Worm (Caenorhabditis elegans): Measurements from ENCODE around the gene icd-1.

Gene icd-1

DNA sequence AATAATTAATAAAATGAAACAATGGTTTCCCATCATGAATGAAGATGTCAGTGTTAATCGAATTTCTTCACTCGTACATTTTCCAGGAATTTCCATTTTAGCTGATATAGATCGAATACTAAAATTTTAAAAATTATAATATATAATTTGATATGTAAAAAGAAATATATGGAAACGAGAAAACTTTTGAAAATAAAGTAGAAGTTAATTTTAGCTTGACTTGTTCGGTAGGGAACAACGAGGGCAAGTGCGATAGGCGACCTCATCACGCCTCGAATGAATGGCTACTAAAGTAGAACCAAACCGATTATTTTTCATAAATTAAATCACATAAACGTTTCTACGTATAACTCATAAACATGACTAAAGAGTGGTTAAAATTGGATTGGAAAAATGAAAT, 10.1 kb downstream of the icd-1 start, which contains the start of gene sra-31:
TSS of gene sra-31 (minus strand) at position 101 of the 400 bp plus-strand sequence.
- TF ChIP-seq tbp1 (GFP tag; optimal IDR thresholded peaks at IDR 0.05), result no peak
- no peak for TF ChIP-seq repo-1 (tag; optimal IDR thresholded peaks at IDR 0.05)
- no peak for TF ChIP-seq attf-6 (GFP tag; IDR thresholded peaks at IDR 0.05)
- no peak for TF ChIP-seq hmg-20 (GFP tag; IDR thresholded peaks at IDR 0.05)
- no peak for TF ChIP-seq rcor-1 (GFP tag; IDR thresholded peaks at IDR 0.05)
- no peak for TF ChIP-seq C06A6.2 (GFP tag; conservative IDR thresholded peaks at IDR 0.05)
- TF ChIP-seq sdz-38 (tag; optimal IDR thresholded peaks at IDR 0.05), result no peak
- TF ChIP-seq ztf-18 (tag; optimal IDR thresholded peaks at IDR 0.05), result no peak
- TF ChIP-seq ztf-28 (GFP tag; IDR thresholded peaks at IDR 0.05), result no peak
- TF ChIP-seq tlf-1 (GFP tag; optimal IDR thresholded peaks at IDR 0.05), result no peak
- no peak for TF ChIP-seq snpc-1.3 (tag; optimal IDR thresholded peaks at IDR 0.05; ENCODE audit: insufficient read depth)

DNA sequence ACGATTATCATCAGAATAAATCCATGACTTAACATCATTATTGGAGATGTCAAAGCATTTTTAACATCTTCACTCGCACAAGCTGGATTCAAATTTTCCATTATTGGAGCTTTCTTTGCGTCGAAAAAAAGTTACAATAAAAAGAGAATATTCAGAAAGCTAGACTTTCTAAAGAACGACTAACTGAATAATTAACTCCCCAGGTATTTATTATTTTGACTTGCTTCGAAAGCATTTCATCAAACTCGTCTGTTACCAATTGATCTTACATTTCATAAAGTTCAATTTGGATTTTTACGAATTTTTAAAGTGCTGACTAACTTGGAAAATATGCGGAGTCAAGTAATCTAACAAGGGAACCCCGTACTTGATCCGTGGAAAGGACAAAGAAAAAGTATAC, 12.8 kb downstream of the icd-1 start, which contains the start of gene sra-29:
TSS of gene sra-29 (minus strand) at position 101 of the 400 bp plus-strand sequence.
- TF ChIP-seq ceh-58 (GFP tag; IDR thresholded peaks at IDR 0.05) (no peak), ztf-25 (GFP tag; IDR thresholded peaks at IDR 0.05) (no peak), gei-17 (GFP tag; optimal IDR thresholded peaks at IDR 0.05) (no peak), cebp-2 (GFP tag; IDR thresholded peaks at IDR 0.05) (no peak), K12H6.12 (tag; optimal IDR thresholded peaks at IDR 0.05) (no peak), T26A5.8 (tag; optimal IDR thresholded peaks at IDR 0.05) (no peak), F57A8.1 (GFP tag; optimal IDR thresholded peaks at IDR 0.05) (no peak), mcd-1 (GFP tag; IDR thresholded peaks at IDR 0.05) (no peak), ZK185.1 (tag; optimal IDR thresholded peaks at IDR 0.05; ENCODE audit: poor library complexity, severe bottlenecking) (no peak), attf-5 (GFP tag; optimal IDR thresholded peaks at IDR 0.05) (no peak), tlf-1 (GFP tag; optimal IDR thresholded peaks at IDR 0.05) (no peak), madf-6 (GFP tag; IDR thresholded peaks at IDR 0.05) (no peak), hmg-20 (GFP tag; IDR thresholded peaks at IDR 0.05) (no peak), efl-1 (GFP tag; optimal IDR thresholded peaks at IDR 0.05) (no peak)

DNA sequence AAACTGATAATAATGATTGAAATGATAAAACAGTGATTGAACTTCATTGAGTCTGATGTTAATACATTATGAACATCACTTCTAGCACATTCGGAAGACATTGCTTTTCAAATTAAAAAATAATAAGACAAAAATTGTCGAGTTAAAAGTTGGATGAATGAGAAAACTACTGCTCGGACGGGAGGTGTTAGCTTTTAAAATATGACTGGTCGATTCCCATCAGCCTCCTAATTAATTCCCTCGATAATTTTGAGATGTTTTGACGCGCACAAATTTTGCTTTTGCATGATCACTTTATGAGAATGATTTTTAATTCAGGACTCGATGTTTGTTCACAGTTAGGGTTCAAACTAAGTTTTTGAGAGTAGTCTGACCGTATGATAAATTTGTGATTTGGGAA, 14.8 kb downstream of the icd-1 start, which contains the start of gene sra-28:
TSS of gene sra-28 (minus strand) at position 101 of the 400 bp plus-strand sequence.
- no peak for TF ChIP-seq ztf-6 (GFP tag; IDR thresholded peaks at IDR 0.05)
- no peak for TF ChIP-seq mes-4 (tag; optimal IDR thresholded peaks at IDR 0.05)
- TF ChIP-seq nhr-80 (tag; optimal IDR thresholded peaks at IDR 0.05), result no peak
- no peak for TF ChIP-seq ztf-18 (tag; optimal IDR thresholded peaks at IDR 0.05)
- no peak for TF ChIP-seq snpc-3.4 (tag; optimal IDR thresholded peaks at IDR 0.05)
- no peak for TF ChIP-seq F23B12.7 (tag; optimal IDR thresholded peaks at IDR 0.05; ENCODE audit: insufficient read depth)
- TF ChIP-seq nfya-2 (GFP tag; IDR thresholded peaks at IDR 0.05), result no peak
- TF ChIP-seq lin-26 (GFP tag; IDR thresholded peaks at IDR 0.05), result no peak
- TF ChIP-seq bed-2 (GFP tag; IDR thresholded peaks at IDR 0.05), result no peak
- TF ChIP-seq attf-3 (GFP tag; conservative IDR thresholded peaks at IDR 0.05), result no peak
- no peak for TF ChIP-seq F37B4.10 (GFP tag; IDR thresholded peaks at IDR 0.05)
- no peak for TF ChIP-seq repo-1 (tag; optimal IDR thresholded peaks at IDR 0.05)
- TF ChIP-seq snpc-1.3 (tag; optimal IDR thresholded peaks at IDR 0.05; ENCODE audit: insufficient read depth), result no peak
- no peak for TF ChIP-seq zfh-2 (GFP tag; conservative IDR thresholded peaks at IDR 0.05)
- no peak for TF ChIP-seq dpl-1 (GFP tag; optimal IDR thresholded peaks at IDR 0.05)
- TF ChIP-seq T26A5.8 (tag; optimal IDR thresholded peaks at IDR 0.05), result no peak
- no peak for TF ChIP-seq hsf-1 (GFP tag; IDR thresholded peaks at IDR 0.05)
- TF ChIP-seq bed-1 (GFP tag; IDR thresholded peaks at IDR 0.05), result no peak
- TF ChIP-seq atf-7 (tag; optimal IDR thresholded peaks at IDR 0.05), result no peak
- TF ChIP-seq pha-4 (tag; optimal IDR thresholded peaks at IDR 0.05), result no peak
